Worm (Caenorhabditis elegans) whole organism, late embryonic: ENCODE measurements around the gene C36E6.8.

Experiments used
- C08G9.2 ChIP-seq: sonication (generic microtip); optimal IDR thresholded peaks from 2 replicates; lab custom pipeline; 2016; ENCODE audit warnings: mild to moderate bottlenecking, missing genetic modification characterization, moderate library complexity, missing compliant biosample characterization
- F13H6.1 ChIP-seq: sonication (generic microtip); optimal IDR thresholded peaks from 2 replicates; lab custom pipeline; 2016; ENCODE audit warnings: missing genetic modification characterization, missing compliant biosample characterization
- K09A11.1 ChIP-seq: sonication (generic microtip); optimal IDR thresholded peaks from 2 replicates; lab custom pipeline; 2017; ENCODE audit warnings: antibody characterized with exemption, mild to moderate bottlenecking, missing genetic modification characterization, missing compliant biosample characterization; ENCODE audit not compliant: insufficient read depth
- T23F11.4 ChIP-seq: fragments of 200-800 bp; sonication (Bioruptor generic); optimal IDR thresholded peaks from 2 replicates; lab custom pipeline; 2018; ENCODE audit warnings: mild to moderate bottlenecking, missing genetic modification characterization, missing compliant biosample characterization
- ahr-1 ChIP-seq: sonication (generic microtip); optimal IDR thresholded peaks from 2 replicates; lab custom pipeline; 2016; ENCODE audit warnings: missing genetic modification characterization, missing compliant biosample characterization
- ama-1 ChIP-seq: fragments of 150-350 bp; optimal IDR thresholded peaks from 2 replicates; lab custom pipeline; 2014
- ceh-18 ChIP-seq: sonication (generic microtip); optimal IDR thresholded peaks from 2 replicates; lab custom pipeline; 2016; ENCODE audit warnings: missing genetic modification characterization, missing compliant biosample characterization
- ceh-22 ChIP-seq: sonication (generic microtip); optimal IDR thresholded peaks from 2 replicates; lab custom pipeline; 2017; ENCODE audit warnings: missing biosample characterization, missing genetic modification characterization
- ceh-24 ChIP-seq: sonication (generic microtip); optimal IDR thresholded peaks from 2 replicates; lab custom pipeline; 2016; ENCODE audit warnings: mild to moderate bottlenecking, missing genetic modification characterization, missing compliant biosample characterization
- ceh-30 ChIP-seq: fragments of 150-350 bp; optimal IDR thresholded peaks from 2 replicates; lab custom pipeline; 2014; ENCODE audit warnings: missing biosample characterization, missing genetic modification characterization
- ceh-31 ChIP-seq: sonication (generic microtip); optimal IDR thresholded peaks from 2 replicates; lab custom pipeline; 2016; ENCODE audit warnings: missing genetic modification characterization, missing compliant biosample characterization
- ceh-48 ChIP-seq: sonication (generic microtip); optimal IDR thresholded peaks from 2 replicates; lab custom pipeline; 2016; ENCODE audit warnings: missing genetic modification characterization, inconsistent platforms, missing compliant biosample characterization
- che-1 ChIP-seq: sonication (generic microtip); optimal IDR thresholded peaks from 2 replicates; lab custom pipeline; 2016; ENCODE audit warnings: mild to moderate bottlenecking, missing genetic modification characterization, missing compliant biosample characterization
- dmd-4 ChIP-seq: sonication (generic microtip); optimal IDR thresholded peaks from 2 replicates; lab custom pipeline; 2016; ENCODE audit warnings: borderline replicate concordance, missing genetic modification characterization, missing compliant biosample characterization
- elt-4 ChIP-seq: sonication (generic microtip); optimal IDR thresholded peaks from 2 replicates; lab custom pipeline; 2016; ENCODE audit warnings: missing genetic modification characterization, missing compliant biosample characterization
- ets-4 ChIP-seq: sonication (generic microtip); optimal IDR thresholded peaks from 2 replicates; lab custom pipeline; 2016; ENCODE audit warnings: missing genetic modification characterization, missing compliant biosample characterization
- eyg-1 ChIP-seq: sonication (generic microtip); optimal IDR thresholded peaks from 2 replicates; lab custom pipeline; 2016; ENCODE audit warnings: missing genotype, missing genetic modification characterization, missing compliant biosample characterization
- fax-1 ChIP-seq: sonication (generic microtip); optimal IDR thresholded peaks from 2 replicates; lab custom pipeline; 2016; ENCODE audit warnings: missing genotype, missing genetic modification characterization, missing compliant biosample characterization
- fkh-10 ChIP-seq: fragments of 150-350 bp; optimal IDR thresholded peaks from 2 replicates; lab custom pipeline; 2014; ENCODE audit warnings: missing biosample characterization, missing genetic modification reagents, missing genetic modification characterization
- fkh-6 ChIP-seq: sonication (generic microtip); optimal IDR thresholded peaks from 2 replicates; lab custom pipeline; 2016; ENCODE audit warnings: missing genetic modification characterization, missing compliant biosample characterization
- gmeb-2 ChIP-seq: sonication (generic microtip); optimal IDR thresholded peaks from 2 replicates; lab custom pipeline; 2016; ENCODE audit warnings: missing genetic modification characterization, inconsistent platforms, missing compliant biosample characterization
- hlh-30 ChIP-seq: sonication (generic microtip); optimal IDR thresholded peaks from 2 replicates; lab custom pipeline; 2017; ENCODE audit warnings: antibody characterized with exemption, missing genetic modification characterization, missing compliant biosample characterization; ENCODE audit not compliant: insufficient read depth
- hlh-6 ChIP-seq: sonication (generic microtip); optimal IDR thresholded peaks from 2 replicates; lab custom pipeline; 2016; ENCODE audit warnings: missing genotype, missing genetic modification characterization, missing compliant biosample characterization
- hlh-8 ChIP-seq: sonication (generic microtip); optimal IDR thresholded peaks from 2 replicates; lab custom pipeline; 2016; ENCODE audit warnings: missing genotype, missing genetic modification characterization, missing compliant biosample characterization
- lim-6 ChIP-seq: sonication (generic microtip); optimal IDR thresholded peaks from 2 replicates; lab custom pipeline; 2016; ENCODE audit warnings: missing genetic modification characterization, missing compliant biosample characterization
- lin-11 ChIP-seq: fragments of 200-800 bp; sonication (Bioruptor generic); optimal IDR thresholded peaks from 2 replicates; lab custom pipeline; 2018; ENCODE audit warnings: mild to moderate bottlenecking, missing genetic modification characterization, missing compliant biosample characterization
- madf-2 ChIP-seq: sonication (generic microtip); optimal IDR thresholded peaks from 2 replicates; lab custom pipeline; 2017; ENCODE audit warnings: missing genetic modification characterization, missing compliant biosample characterization
- mec-3 ChIP-seq: sonication (generic microtip); optimal IDR thresholded peaks from 2 replicates; lab custom pipeline; 2016; ENCODE audit warnings: borderline replicate concordance, missing genetic modification characterization, missing compliant biosample characterization
- nfya-1 ChIP-seq: sonication (generic microtip); optimal IDR thresholded peaks from 2 replicates; lab custom pipeline; 2017; ENCODE audit warnings: missing genetic modification characterization, mild to moderate bottlenecking, missing compliant biosample characterization, antibody characterized with exemption, moderate library complexity
- nhr-232 ChIP-seq: sonication (generic microtip); optimal IDR thresholded peaks from 2 replicates; lab custom pipeline; 2016; ENCODE audit warnings: missing genetic modification characterization, missing compliant biosample characterization
- npax-4 ChIP-seq: sonication (generic microtip); optimal IDR thresholded peaks from 2 replicates; lab custom pipeline; 2016; ENCODE audit warnings: missing genetic modification characterization, missing compliant biosample characterization
- odd-2 ChIP-seq: sonication (generic microtip); optimal IDR thresholded peaks from 2 replicates; lab custom pipeline; 2017; ENCODE audit warnings: antibody characterized with exemption, mild to moderate bottlenecking, missing genetic modification characterization, missing compliant biosample characterization
- pat-9 ChIP-seq: fragments of 200-800 bp; sonication (Bioruptor generic); optimal IDR thresholded peaks from 2 replicates; lab custom pipeline; 2018; ENCODE audit warnings: mild to moderate bottlenecking, missing genetic modification characterization, moderate library complexity, missing compliant biosample characterization
- pax-1 ChIP-seq: fragments of 150-350 bp; optimal IDR thresholded peaks from 2 replicates; lab custom pipeline; 2014; ENCODE audit warnings: missing biosample characterization, missing genetic modification characterization
- pros-1 ChIP-seq: fragments of 150-350 bp; optimal IDR thresholded peaks from 2 replicates; lab custom pipeline; 2014; ENCODE audit warnings: missing biosample characterization, missing genetic modification reagents, missing genetic modification characterization
- ref-2 ChIP-seq: sonication (generic microtip); optimal IDR thresholded peaks from 2 replicates; lab custom pipeline; 2016; ENCODE audit warnings: missing genetic modification characterization, missing compliant biosample characterization
- rnt-1 ChIP-seq: sonication (generic microtip); optimal IDR thresholded peaks from 2 replicates; lab custom pipeline; 2016; ENCODE audit warnings: missing genetic modification characterization, missing compliant biosample characterization
- sdc-2 ChIP-seq: sonication (generic microtip); optimal IDR thresholded peaks from 2 replicates; lab custom pipeline; 2016; ENCODE audit warnings: missing genotype, missing genetic modification characterization, missing compliant biosample characterization
- sox-2 ChIP-seq: fragments of 200-800 bp; sonication (Bioruptor generic); IDR thresholded peaks from 2 replicates; pipeline ENCODE4 v1.3.6; 2022; ENCODE audit warnings: missing genetic modification reagents, missing genetic modification characterization, missing compliant biosample characterization
- sox-4 ChIP-seq: sonication (generic microtip); optimal IDR thresholded peaks from 2 replicates; lab custom pipeline; 2017; ENCODE audit warnings: mild to moderate bottlenecking, missing genetic modification characterization, inconsistent platforms, missing compliant biosample characterization
- ttx-3 ChIP-seq: sonication (generic microtip); optimal IDR thresholded peaks from 2 replicates; lab custom pipeline; 2016; ENCODE audit warnings: missing genetic modification reagents, missing genetic modification characterization, missing compliant biosample characterization
- unc-3 ChIP-seq, 2 experiments: fragments of 200-800 bp in 1 of 2; sonication (Bioruptor generic) in 1 of 2; sonication (generic microtip) in 1 of 2; conservative IDR thresholded peaks in 1 of 2; optimal IDR thresholded peaks in 1 of 2; 2 replicates each; pipeline versions ENCODE4 v1.3.6 to Lab custom; 2016 to 2022; ENCODE audit warnings: missing compliant biosample characterization in 2 of 2, missing genetic modification characterization in 2 of 2, missing genetic modification reagents in 1 of 2
- zip-5 ChIP-seq: sonication (generic microtip); optimal IDR thresholded peaks from 2 replicates; lab custom pipeline; 2016; ENCODE audit warnings: missing genetic modification characterization, missing compliant biosample characterization
- ztf-16 ChIP-seq: sonication (generic microtip); optimal IDR thresholded peaks from 2 replicates; lab custom pipeline; 2017; ENCODE audit warnings: missing genetic modification characterization, missing compliant biosample characterization

Gene C36E6.8

ce11 chrX:17403058-17403457 is 35.4 kb upstream of the C36E6.8 start:
- TF ChIP-seq fkh-10 (GFP tag; lab: Kevin White, UChicago) (no peak), ceh-30 (tag; lab: Kevin White, UChicago) (no peak), che-1 (tag; lab: Kevin White, UChicago) (no peak), lim-6 (tag; lab: Kevin White, UChicago) (no peak), sdc-2 (tag; lab: Kevin White, UChicago) (no peak), fkh-6 (tag; lab: Kevin White, UChicago) (no peak), F13H6.1 (tag; lab: Kevin White, UChicago) (no peak), madf-2 (tag; lab: Kevin White, UChicago) (no peak), dmd-4 (no peak), T23F11.4 (no peak), lin-11 (tag; lab: Kevin White, UChicago) (no peak), elt-4 (tag; lab: Kevin White, UChicago) (no peak), ceh-22 (tag; lab: Kevin White, UChicago) (no peak), ceh-24 (tag; lab: Kevin White, UChicago) (no peak), pat-9 (tag; lab: Kevin White, UChicago) (no peak), hlh-30 (tag; lab: Kevin White, UChicago) (no peak), eyg-1 (no peak), nfya-1 (tag; lab: Kevin White, UChicago) (no peak), K09A11.1 (tag; lab: Kevin White, UChicago) (no peak), unc-3 (GFP tag; conservative IDR thresholded peaks at IDR 0.05; lab: Robert Waterston, UW) (no peak), unc-3 (tag; optimal IDR thresholded peaks at IDR 0.05; lab: Kevin White, UChicago) (no peak)

- TF ChIP-seq ceh-31 (tag; lab: Kevin White, UChicago) (no peak), ceh-48 (tag; lab: Kevin White, UChicago) (no peak)
- TF ChIP-seq, all 69 proteins: peak for 0
Observed at ce11 chrX:17408855-17409254, 29.6 kb upstream of the C36E6.8 start.

ce11 chrX:17412642-17413041 is 25.8 kb upstream of the C36E6.8 start:
- no peak for TF ChIP-seq pros-1 (tag; lab: Kevin White, UChicago)
- TF ChIP-seq ceh-31 (tag; lab: Kevin White, UChicago) = no peak
- no peak for TF ChIP-seq hlh-30 (tag; lab: Kevin White, UChicago)
- no peak for TF ChIP-seq ztf-16 (tag; lab: Kevin White, UChicago)
- TF ChIP-seq ttx-3 = no peak
- no peak for TF ChIP-seq ceh-22 (tag; lab: Kevin White, UChicago)
- TF ChIP-seq fkh-10 (GFP tag; lab: Kevin White, UChicago) = no peak
- TF ChIP-seq ahr-1 (tag; lab: Kevin White, UChicago) = no peak
- no peak for TF ChIP-seq ref-2 (tag; lab: Kevin White, UChicago)
- no peak for TF ChIP-seq madf-2 (tag; lab: Kevin White, UChicago)
- TF ChIP-seq mec-3 (tag; lab: Kevin White, UChicago) = no peak
- TF ChIP-seq F13H6.1 (tag; lab: Kevin White, UChicago) = no peak
- TF ChIP-seq ama-1 (lab: Kevin White, UChicago) = no peak
- no peak for TF ChIP-seq ceh-48 (tag; lab: Kevin White, UChicago)
- TF ChIP-seq fax-1 (tag; lab: Kevin White, UChicago) = no peak
- no peak for TF ChIP-seq lim-6 (tag; lab: Kevin White, UChicago)
- no peak for TF ChIP-seq sdc-2 (tag; lab: Kevin White, UChicago)
- no peak for TF ChIP-seq ceh-18
- TF ChIP-seq nhr-232 (tag; lab: Kevin White, UChicago) = no peak

ce11 chrX:17413868-17414267 is 24.6 kb upstream of the C36E6.8 start, which contains the start of gene crb-1:
TSS of gene crb-1 (minus strand) at chrX:17414014.
- TF ChIP-seq odd-2 (tag; lab: Kevin White, UChicago) = no peak
- TF ChIP-seq zip-5 = no peak
- TF ChIP-seq sdc-2 (tag; lab: Kevin White, UChicago) = no peak
- TF ChIP-seq gmeb-2 (tag; lab: Kevin White, UChicago) = no peak
- no peak for TF ChIP-seq hlh-8
- TF ChIP-seq pax-1 = no peak
- no peak for TF ChIP-seq elt-4 (tag; lab: Kevin White, UChicago)
- TF ChIP-seq ceh-31 (tag; lab: Kevin White, UChicago) = no peak
- no peak for TF ChIP-seq ceh-24 (tag; lab: Kevin White, UChicago)
- no peak for TF ChIP-seq che-1 (tag; lab: Kevin White, UChicago)
- no peak for TF ChIP-seq C08G9.2 (tag; lab: Kevin White, UChicago)
- no peak for TF ChIP-seq ets-4 (tag; lab: Kevin White, UChicago)
- TF ChIP-seq sox-2 (GFP tag; lab: Robert Waterston, UW) = no peak
- no peak for TF ChIP-seq sox-4 (tag; lab: Kevin White, UChicago)
- TF ChIP-seq rnt-1 (tag; lab: Kevin White, UChicago) = no peak
- TF ChIP-seq npax-4 = no peak
- TF ChIP-seq nfya-1 (tag; lab: Kevin White, UChicago) = no peak
- no peak for TF ChIP-seq hlh-6 (tag; lab: Kevin White, UChicago)
- TF ChIP-seq, all 69 proteins: peak for 0
